Worm (Caenorhabditis elegans) whole organism, L4 larva: Measurements from ENCODE around the gene inx-10.

Experiments used
- dve-1 ChIP-seq: sonication (generic microtip); optimal IDR thresholded peaks from 2 replicates; lab custom pipeline; 2017; ENCODE audit warnings: antibody characterized with exemption, mild to moderate bottlenecking, missing genetic modification characterization, missing compliant biosample characterization; ENCODE audit not compliant: insufficient read depth
- egl-27 ChIP-seq: sonication (generic microtip); optimal IDR thresholded peaks from 3 replicates; lab custom pipeline; 2017; ENCODE audit warnings: missing biosample characterization, missing genetic modification reagents, missing genetic modification characterization
- hlh-30 ChIP-seq: sonication (generic microtip); optimal IDR thresholded peaks from 2 replicates; lab custom pipeline; 2017; ENCODE audit warnings: antibody characterized with exemption, mild to moderate bottlenecking, missing genetic modification characterization, missing compliant biosample characterization; ENCODE audit not compliant: insufficient read depth
- lin-13 ChIP-seq: fragments of 150-350 bp; optimal IDR thresholded peaks from 2 replicates; lab custom pipeline; 2014; ENCODE audit warnings: missing biosample characterization, missing genetic modification reagents, missing genetic modification characterization
- nhr-11 ChIP-seq: fragments of 150-350 bp; optimal IDR thresholded peaks from 2 replicates; lab custom pipeline; 2014; ENCODE audit warnings: missing biosample characterization, missing genetic modification characterization
- spr-1 ChIP-seq: sonication (generic microtip); optimal IDR thresholded peaks from 2 replicates; lab custom pipeline; 2016; ENCODE audit warnings: mild to moderate bottlenecking, missing genetic modification characterization, missing compliant biosample characterization
- tag-97 ChIP-seq: fragments of 200-800 bp; sonication (Bioruptor generic); IDR thresholded peaks from 2 replicates; pipeline ENCODE4 v1.3.6; 2022; ENCODE audit warnings: missing genetic modification characterization, missing compliant biosample characterization
- unc-130 ChIP-seq: sonication (generic microtip); optimal IDR thresholded peaks from 2 replicates; lab custom pipeline; 2016; ENCODE audit warnings: missing genetic modification reagents, missing genetic modification characterization, missing compliant biosample characterization

- TF ChIP-seq hlh-30 (tag; lab: Kevin White, UChicago) (no peak), nhr-11 (tag; lab: Kevin White, UChicago) (no peak), spr-1 (tag; lab: Kevin White, UChicago) (no peak), tag-97 (no peak), egl-27 (tag; lab: Kevin White, UChicago) (no peak), unc-130 (GFP tag; lab: Kevin White, UChicago) (no peak), lin-13 (GFP tag; lab: Kevin White, UChicago) (no peak), dve-1 (tag; lab: Kevin White, UChicago) (peak; percentile 26)
Observed at ce11 chrV:9218655-9219389, 11.5 kb upstream of the inx-10 start.
